Worm (Caenorhabditis elegans) whole organism, dauer: Measurements from ENCODE around the gene srx-60.

Experiments
- unc-62 ChIP-seq: sonication (generic microtip); optimal IDR thresholded peaks from 2 replicates; lab custom pipeline; 2017; ENCODE audit warnings: missing biosample characterization, missing genetic modification reagents, missing genetic modification characterization

Gene srx-60

DNA sequence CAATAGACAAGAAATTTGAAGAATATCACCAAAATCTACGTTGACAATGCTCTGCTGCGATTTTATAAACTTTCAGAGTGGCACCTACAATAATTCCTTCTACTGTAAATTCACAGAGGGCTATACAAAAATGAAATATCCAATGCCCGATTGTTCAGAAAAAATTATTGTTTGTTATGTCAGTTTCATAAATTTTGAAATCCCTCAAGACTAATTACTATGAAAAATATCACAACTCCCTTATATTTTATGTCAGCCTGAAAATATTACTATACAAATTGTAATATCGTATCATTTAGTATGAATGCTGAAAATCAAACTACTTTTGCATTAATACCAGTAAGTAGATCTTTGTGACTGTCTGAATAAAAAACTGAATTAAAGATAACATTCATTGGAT is at the start of gene srx-60:
srx-60 (plus strand) TSS at position 301 of the 400 bp plus-strand sequence.
- TF ChIP-seq unc-62 (GFP tag; lab: Kevin White, UChicago), result no peak

DNA sequence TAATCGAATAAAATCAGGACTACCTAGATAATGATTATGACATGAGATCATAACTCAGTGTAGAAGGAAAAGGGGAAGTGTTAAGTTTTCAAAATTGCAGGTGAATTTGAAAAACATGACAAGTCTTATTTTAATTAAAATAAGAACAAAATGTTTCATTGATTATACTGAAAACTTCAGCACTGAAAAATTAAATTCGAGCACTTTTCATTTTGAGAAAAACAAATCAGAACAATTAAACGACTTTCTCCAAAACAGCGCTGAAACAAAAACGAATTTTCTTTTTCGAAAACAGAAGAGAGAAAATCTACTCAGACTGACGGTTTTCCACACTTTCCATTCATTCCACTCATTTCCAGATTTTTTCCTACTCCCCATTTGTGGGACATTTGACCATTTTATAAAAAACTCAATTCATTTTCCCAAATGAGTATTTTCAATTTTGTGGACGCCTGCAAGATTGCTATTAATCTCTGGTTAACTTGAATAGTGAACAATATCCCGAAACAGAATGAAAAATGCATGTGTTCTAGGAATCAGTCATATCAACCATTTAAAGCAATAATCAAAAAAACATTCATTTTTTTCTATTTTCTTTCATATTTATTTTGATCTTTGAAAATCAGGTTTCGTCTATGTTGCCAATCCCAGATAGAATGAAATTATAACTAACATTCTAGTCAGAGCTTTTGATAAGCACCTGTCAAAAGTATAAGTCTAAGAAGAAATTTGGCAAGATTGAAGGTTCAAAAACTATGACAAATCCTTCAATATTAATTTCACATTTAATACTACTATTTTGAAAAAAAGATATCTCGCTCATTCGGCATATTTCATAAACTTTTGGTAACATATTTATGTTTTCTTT is 48.3 kb upstream of the srx-60 start, which contains the start of the genes srh-231 and srh-275:
srh-231 (minus strand) TSS at position 51 of the 868 bp plus-strand sequence.
srh-275 (plus strand) TSS at position 818 of the 868 bp plus-strand sequence.
- TF ChIP-seq unc-62 (GFP tag; lab: Kevin White, UChicago), result no peak

DNA sequence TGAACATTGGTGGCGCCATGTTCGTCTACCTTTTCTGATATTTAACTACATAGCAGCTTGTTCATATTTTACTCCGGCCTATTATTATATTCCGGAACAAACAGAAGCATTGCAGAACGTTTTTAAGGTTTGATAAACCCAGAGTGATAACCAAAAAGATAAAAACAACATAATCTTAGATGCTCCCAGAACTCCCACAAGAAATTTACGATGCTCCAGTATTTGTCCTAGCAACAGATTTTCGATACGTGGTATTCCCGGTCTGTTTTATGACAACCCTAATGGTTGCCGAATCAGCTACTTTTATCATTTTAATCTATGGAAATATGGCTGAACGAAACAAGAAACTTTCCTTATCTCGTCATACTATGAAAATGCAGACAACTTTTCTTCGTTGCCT is 47.1 kb upstream of the srx-60 start:
- no peak for TF ChIP-seq unc-62 (GFP tag; lab: Kevin White, UChicago)

DNA sequence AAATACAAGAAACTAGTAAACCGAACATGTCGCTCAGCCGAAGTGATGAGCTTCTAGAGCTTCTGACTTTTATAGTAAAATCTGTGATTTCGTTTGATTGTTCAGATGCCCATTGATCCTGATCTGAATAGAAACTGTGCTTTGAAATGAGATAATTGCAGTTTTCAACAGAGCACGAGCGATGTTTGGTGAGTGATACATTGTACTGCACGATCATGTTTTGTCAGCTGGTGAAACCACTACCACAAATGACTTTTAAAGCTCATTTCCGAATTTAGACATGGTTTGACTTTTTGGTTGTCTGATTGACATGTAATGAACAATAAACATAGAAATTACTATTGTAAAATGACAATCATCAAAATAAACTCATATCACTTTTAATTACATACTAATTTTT is 45.2 kb upstream of the srx-60 start, which contains the start of gene tag-293:
tag-293 (minus strand) TSS at position 101 of the 400 bp plus-strand sequence.
- no peak for TF ChIP-seq unc-62 (GFP tag; lab: Kevin White, UChicago)

DNA sequence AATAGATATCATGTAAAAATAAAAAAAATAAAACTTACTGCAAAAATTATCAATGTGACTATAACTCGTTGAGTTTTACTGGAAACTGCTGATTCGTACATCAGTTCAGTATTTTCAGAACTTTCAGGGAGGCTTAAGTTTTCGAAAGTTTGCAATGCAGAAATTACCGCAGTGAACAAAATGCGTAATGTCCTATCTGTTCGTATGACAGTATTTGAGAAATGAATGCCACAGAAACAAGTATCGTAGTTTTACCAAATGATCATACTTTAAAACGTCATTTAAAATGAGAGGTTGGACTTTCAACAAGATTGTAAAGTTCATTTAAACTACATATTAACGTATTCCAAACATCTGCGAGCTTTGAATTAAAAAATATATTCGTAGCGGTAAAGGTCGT is 44.0 kb upstream of the srx-60 start, which contains the start of gene C03G6.21:
C03G6.21 (minus strand) TSS at position 101 of the 400 bp plus-strand sequence.
- no peak for TF ChIP-seq unc-62 (GFP tag; lab: Kevin White, UChicago)

DNA sequence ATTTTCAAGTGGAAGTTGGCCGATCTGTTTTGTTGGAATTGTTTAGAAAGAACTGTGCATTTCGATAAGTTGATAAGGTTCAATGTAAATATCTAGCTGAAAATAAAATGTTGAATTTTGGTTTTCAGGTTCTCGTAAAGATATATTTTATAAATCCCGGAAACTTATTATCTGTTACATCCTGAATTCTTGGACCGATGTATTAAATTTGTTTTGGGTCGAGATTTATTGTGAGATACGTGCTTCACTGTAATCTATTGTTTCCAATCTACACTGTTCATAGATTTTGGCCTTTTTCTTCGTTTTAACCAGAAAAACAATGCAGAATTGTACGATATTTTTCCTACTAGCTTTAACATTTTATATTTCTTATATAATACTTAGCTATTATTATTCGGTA is 43.6 kb upstream of the srx-60 start, which contains the start of gene C03G6.6:
C03G6.6 (plus strand) TSS at position 301 of the 400 bp plus-strand sequence.
- TF ChIP-seq unc-62 (GFP tag; lab: Kevin White, UChicago), result no peak

DNA sequence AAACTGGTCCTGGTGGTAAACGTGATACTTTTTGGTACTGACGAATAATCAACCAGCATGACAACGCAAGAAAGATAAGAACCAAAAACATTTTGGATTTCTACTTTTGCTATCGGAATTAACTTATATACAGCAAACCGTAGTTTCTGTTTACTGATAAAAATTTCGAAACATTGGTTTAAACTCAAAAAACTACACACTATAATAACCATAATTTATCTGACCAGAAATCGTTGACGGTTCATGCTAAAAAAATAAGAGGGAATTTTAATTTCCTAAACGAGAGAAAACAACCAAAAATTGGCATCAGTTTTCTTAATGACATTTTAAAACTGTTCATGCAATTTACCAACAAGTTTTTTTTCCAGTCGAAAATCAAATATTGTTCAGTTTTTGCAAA is 39.0 kb upstream of the srx-60 start, which contains the start of gene cyp-35A1:
cyp-35A1 (minus strand) TSS at position 101 of the 400 bp plus-strand sequence.
- no peak for TF ChIP-seq unc-62 (GFP tag; lab: Kevin White, UChicago)

DNA sequence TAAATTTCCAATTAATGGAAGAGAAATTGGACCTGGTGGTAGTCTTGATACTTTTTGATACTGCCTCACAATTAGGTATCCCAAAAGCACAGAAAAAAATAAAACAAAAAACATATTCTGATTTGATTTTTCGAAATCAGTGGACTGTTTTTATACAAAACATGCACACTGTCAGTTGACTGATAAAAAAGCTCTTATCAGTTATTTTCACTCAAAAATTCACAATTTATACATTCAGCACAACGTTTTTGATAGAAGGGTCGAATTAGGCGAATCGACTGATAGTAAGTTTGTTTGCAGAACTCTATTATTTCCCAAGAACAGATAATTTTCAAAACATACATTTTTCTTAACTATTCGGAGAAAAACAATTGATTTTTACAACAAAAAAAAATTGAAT is 36.6 kb upstream of the srx-60 start, which contains the start of gene cyp-35A2:
cyp-35A2 (minus strand) TSS at position 124 of the 400 bp plus-strand sequence.
- TF ChIP-seq unc-62 (GFP tag; lab: Kevin White, UChicago), result no peak

DNA sequence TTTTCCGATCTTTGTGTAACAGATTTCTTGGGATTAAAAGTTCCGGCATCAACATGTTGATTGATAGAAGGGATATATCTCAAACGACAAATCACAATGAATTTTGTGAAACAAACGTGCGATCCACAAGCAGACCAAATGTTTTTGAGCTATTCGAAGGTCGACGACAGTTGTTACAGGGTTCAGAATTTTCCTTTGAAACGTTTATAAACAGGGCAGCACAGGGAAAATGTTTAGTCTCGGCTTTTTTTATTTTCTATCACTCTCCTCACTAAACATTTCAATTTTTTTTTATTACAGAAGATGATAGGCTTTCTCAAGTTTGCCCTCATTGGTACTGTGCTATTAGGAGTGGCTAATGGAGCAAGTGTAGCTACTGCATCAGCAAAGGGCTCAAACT is 35.7 kb upstream of the srx-60 start, which contains the start of gene exc-13:
exc-13 (plus strand) TSS at position 301 of the 400 bp plus-strand sequence.
- no peak for TF ChIP-seq unc-62 (GFP tag; lab: Kevin White, UChicago)

DNA sequence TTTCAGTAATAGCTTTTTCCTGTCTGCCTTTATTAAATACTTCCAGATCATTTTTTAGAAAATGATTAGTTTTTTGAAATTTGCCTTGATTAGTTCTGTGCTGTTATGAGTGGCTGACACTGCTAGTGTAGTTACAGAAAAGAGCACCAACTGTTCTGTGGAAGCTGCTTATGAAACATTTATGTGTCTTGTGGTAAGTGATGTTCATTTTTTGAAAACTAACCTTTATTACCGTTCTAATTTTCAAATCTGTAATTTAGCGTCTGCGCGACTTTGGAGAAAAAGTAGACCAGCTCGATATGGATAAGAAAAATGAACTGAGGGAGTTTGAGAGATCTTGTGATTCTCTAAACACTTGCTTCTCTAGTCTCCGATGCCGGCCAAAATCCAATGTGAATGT is 31.1 kb upstream of the srx-60 start, which contains the start of gene srj-14:
srj-14 (plus strand) TSS at position 131 of the 400 bp plus-strand sequence.
- TF ChIP-seq unc-62 (GFP tag; lab: Kevin White, UChicago), result no peak

DNA sequence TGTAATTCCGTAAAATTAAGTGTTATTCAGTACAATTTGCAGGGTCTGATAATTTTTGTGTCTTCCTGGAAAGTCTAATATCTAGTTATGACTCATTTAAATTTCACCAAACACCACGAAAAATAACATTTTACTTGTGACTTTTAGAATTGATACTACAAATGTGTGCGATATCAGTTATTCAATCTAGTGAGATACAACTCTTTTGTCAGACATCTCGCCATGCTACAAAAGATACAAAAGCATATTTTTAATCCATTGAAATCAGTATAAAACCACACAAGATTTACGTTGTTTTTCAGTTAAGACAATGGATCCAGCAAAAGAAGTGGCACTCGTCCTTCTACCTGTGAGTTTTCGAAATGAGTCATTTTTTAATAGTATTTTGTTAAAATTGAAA is 26.6 kb upstream of the srx-60 start, which contains the start of gene srx-56:
srx-56 (plus strand) TSS at position 301 of the 400 bp plus-strand sequence.
- TF ChIP-seq unc-62 (GFP tag; lab: Kevin White, UChicago), result no peak

DNA sequence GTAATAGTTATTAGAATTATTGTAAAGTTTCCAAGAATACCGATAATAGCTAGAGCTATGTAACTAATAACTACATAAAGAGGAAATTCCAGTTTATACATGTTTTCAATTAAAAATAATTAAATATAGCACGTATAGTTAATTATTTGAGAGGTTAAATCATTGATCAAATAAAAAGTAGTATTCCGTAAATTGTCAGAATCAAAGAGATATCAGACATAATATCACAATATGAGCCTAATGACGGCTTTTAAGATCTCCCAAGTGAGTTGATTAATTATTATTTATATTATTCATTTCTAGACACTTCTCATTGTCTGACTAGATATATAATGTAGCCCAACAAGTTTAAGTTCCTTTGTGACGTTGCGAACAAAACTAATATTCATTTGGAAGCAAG is 21.3 kb upstream of the srx-60 start, which contains the start of gene srsx-24:
srsx-24 (minus strand) TSS at position 101 of the 400 bp plus-strand sequence.
- TF ChIP-seq unc-62 (GFP tag; lab: Kevin White, UChicago), result no peak

DNA sequence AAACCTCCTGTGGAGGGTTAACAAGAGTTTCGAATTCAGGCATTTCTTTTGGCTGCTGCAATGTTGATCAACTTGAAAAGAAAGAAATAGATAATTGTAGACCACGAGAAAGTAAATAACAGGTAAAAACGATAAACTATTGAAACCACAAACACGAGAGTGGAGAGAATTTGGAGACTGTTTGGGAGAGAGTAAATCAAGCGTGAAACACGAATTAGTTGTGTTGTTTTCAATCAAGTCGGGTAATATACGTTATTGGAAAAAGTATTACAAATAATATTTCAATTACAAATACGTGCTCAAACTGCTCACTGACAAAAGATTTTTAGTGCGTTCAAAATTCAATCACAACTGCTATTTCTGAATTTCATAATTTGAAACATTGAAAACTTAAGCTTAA is 19.7 kb upstream of the srx-60 start, which contains the start of gene C03G6.17:
C03G6.17 (minus strand) TSS at position 101 of the 400 bp plus-strand sequence.
- TF ChIP-seq unc-62 (GFP tag; lab: Kevin White, UChicago), result no peak

DNA sequence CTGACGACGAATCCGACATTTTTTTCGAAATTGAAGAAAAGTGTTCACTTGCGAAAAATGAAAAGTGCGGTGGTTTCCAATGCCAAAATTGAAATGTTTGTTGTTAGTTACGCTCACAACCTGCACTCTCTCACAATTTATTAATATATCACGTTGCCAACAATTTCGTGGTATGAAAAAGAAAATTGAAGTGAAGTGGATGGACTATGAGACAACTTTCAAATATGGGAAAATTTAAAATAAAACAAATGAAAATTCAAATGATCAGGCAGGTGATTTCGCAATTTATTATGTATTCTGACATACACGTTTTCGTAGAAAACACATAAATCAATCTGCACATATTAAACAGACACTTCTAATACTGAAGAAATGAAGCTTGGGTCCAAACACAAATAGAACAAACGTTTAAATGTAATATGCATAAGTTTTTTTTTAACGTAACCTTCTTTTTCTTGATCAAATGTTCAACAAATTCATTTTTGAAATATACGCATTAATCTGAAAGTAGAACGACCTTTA is 14.6 kb upstream of the srx-60 start, which contains the start of gene srp-6:
srp-6 (minus strand) TSS at position 51 of the 522 bp plus-strand sequence.
- TF ChIP-seq unc-62 (GFP tag; lab: Kevin White, UChicago), result no peak

DNA sequence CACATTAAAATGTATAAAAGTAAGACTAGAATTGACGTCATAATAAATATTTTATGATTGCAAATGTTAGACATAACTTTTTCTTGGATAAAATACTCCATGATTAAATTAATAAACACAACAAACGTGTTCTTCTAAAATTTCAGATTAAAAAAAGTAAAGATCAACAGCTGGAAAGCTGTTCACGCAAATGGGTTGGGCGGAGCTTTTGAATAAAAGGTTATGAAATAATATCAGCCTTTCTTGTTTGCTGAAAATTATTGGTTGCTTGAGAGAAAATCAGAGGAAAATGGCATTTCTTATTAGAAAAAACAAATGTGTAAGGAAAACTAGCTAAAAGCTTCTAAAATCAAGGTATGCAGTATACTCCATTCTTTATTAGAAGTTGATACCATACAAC is 12.9 kb upstream of the srx-60 start, which contains the start of gene C02H6.3:
C02H6.3 (minus strand) TSS at position 101 of the 400 bp plus-strand sequence.
- no peak for TF ChIP-seq unc-62 (GFP tag; lab: Kevin White, UChicago)
